Fruit fly (Drosophila melanogaster) whole organism, adult: ENCODE measurements around the gene CG12253.

Experiments
- CG11617 ChIP-seq: fragments of 200-800 bp; sonication (Bioruptor generic); optimal IDR thresholded peaks from 2 replicates; lab custom pipeline; 2017; ENCODE audit warnings: mild to moderate bottlenecking, missing biosample characterization, missing genetic modification reagents, missing genetic modification characterization
- CG12768 ChIP-seq: fragments of 200-800 bp; sonication (Bioruptor generic); optimal IDR thresholded peaks from 2 replicates; lab custom pipeline; 2017; ENCODE audit warnings: missing biosample characterization, missing genetic modification characterization, mild to moderate bottlenecking, moderate library complexity, missing genetic modification reagents
- CG14711 ChIP-seq: fragments of 200-800 bp; sonication (Bioruptor generic); optimal IDR thresholded peaks from 2 replicates; lab custom pipeline; 2018; ENCODE audit warnings: missing biosample characterization, mild to moderate bottlenecking, missing genetic modification characterization, moderate library complexity
- CG1620 ChIP-seq: fragments of 200-800 bp; sonication (Bioruptor generic); optimal IDR thresholded peaks from 2 replicates; lab custom pipeline; 2016; ENCODE audit warnings: missing biosample characterization, missing genetic modification characterization
- CG33017 ChIP-seq: fragments of 200-800 bp; sonication (Bioruptor generic); optimal IDR thresholded peaks from 2 replicates; lab custom pipeline; 2018; ENCODE audit warnings: missing biosample characterization, mild to moderate bottlenecking, missing genetic modification characterization, moderate library complexity
- CG5204 ChIP-seq: fragments of 200-800 bp; sonication (Bioruptor generic); optimal IDR thresholded peaks from 2 replicates; lab custom pipeline; 2016; ENCODE audit warnings: missing biosample characterization, missing genetic modification characterization
- CG7045 ChIP-seq: fragments of 200-800 bp; sonication (Bioruptor generic); optimal IDR thresholded peaks from 2 replicates; lab custom pipeline; 2017; ENCODE audit warnings: missing biosample characterization, mild to moderate bottlenecking, missing genetic modification characterization
- CG7101 ChIP-seq: fragments of 200-800 bp; sonication (Bioruptor generic); optimal IDR thresholded peaks from 2 replicates; lab custom pipeline; 2018; ENCODE audit warnings: missing biosample characterization, mild to moderate bottlenecking, missing genetic modification characterization, moderate library complexity
- Clk ChIP-seq: fragments of 200-800 bp; sonication (Bioruptor generic); optimal IDR thresholded peaks from 2 replicates; lab custom pipeline; 2017; ENCODE audit warnings: missing biosample characterization, missing genetic modification characterization
- Crg-1 ChIP-seq: fragments of 200-800 bp; sonication (Bioruptor generic); optimal IDR thresholded peaks from 2 replicates; lab custom pipeline; 2016; ENCODE audit warnings: missing biosample characterization, missing genetic modification characterization
- Hr96 ChIP-seq: fragments of 200-800 bp; sonication (Bioruptor generic); optimal IDR thresholded peaks from 2 replicates; lab custom pipeline; 2016; ENCODE audit warnings: missing biosample characterization, missing genetic modification characterization
- Mnt ChIP-seq: fragments of 200-800 bp; sonication (Bioruptor generic); optimal IDR thresholded peaks from 2 replicates; lab custom pipeline; 2016; ENCODE audit warnings: missing biosample characterization, mild to moderate bottlenecking, missing genetic modification characterization
- bab1 ChIP-seq: fragments of 200-800 bp; sonication (Bioruptor generic); optimal IDR thresholded peaks from 3 replicates; lab custom pipeline; 2019; ENCODE audit warnings: missing biosample characterization, mild to moderate bottlenecking, missing genetic modification characterization, moderate library complexity
- cic ChIP-seq: fragments of 200-800 bp; sonication (Bioruptor generic); optimal IDR thresholded peaks from 2 replicates; lab custom pipeline; 2017; ENCODE audit warnings: missing biosample characterization, mild to moderate bottlenecking, missing genetic modification characterization, moderate library complexity
- cnc ChIP-seq, 2 experiments: fragments of >200 bp; optimal IDR thresholded peaks; 2 replicates each; lab custom pipeline; 2017
- kay ChIP-seq: fragments of 200-800 bp; sonication (Bioruptor generic); peaks from one replicate; lab custom pipeline; 2016; ENCODE audit warnings: missing biosample characterization, missing genetic modification characterization, borderline replicate concordance
- ovo ChIP-seq: fragments of 200-800 bp; sonication (Bioruptor generic); optimal IDR thresholded peaks from 2 replicates; lab custom pipeline; 2016; ENCODE audit warnings: missing biosample characterization, missing genetic modification characterization
- pad ChIP-seq: fragments of 200-800 bp; sonication (Bioruptor generic); optimal IDR thresholded peaks from 3 replicates; lab custom pipeline; 2017; ENCODE audit warnings: missing biosample characterization, missing genetic modification characterization, mild to moderate bottlenecking, moderate library complexity, missing genetic modification reagents
- tj ChIP-seq: fragments of 200-800 bp; sonication (Bioruptor generic); optimal IDR thresholded peaks from 3 replicates; lab custom pipeline; 2017; ENCODE audit warnings: missing biosample characterization, mild to moderate bottlenecking, missing genetic modification characterization, moderate library complexity
- toe ChIP-seq: fragments of 200-800 bp; sonication (Bioruptor generic); optimal IDR thresholded peaks from 2 replicates; lab custom pipeline; 2016; ENCODE audit warnings: missing biosample characterization, missing genetic modification characterization

Gene CG12253

DNA sequence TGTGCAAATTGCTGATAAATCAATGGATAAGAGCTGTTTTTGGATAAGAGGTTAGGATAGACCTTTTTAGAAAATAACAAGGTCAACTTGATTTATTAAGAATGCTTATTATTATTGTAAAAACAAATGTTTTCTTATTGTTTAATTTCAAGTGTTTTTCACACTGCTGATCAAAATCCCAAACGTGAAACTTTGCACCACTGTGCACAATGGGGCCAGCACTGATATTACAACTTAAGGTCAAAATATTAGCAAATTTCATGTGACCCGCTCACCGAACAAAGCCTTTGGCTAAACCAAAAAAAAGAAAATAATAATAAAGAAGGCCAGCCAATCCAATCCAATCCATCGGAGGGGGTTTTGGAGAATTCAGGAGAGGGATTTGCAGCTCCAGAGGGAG lies 35.2 kb downstream of the CG12253 start:
- TF ChIP-seq CG12768 (no peak), Hr96 (GFP tag; lab: Kevin White, UChicago) (no peak), CG7101 (tag; lab: Kevin White, UChicago) (no peak), ovo (GFP tag; lab: Kevin White, UChicago) (no peak), CG14711 (no peak), CG1620 (GFP tag; lab: Kevin White, UChicago) (no peak), CG7045 (GFP tag; lab: Kevin White, UChicago) (no peak), bab1 (GFP tag; lab: Kevin White, UChicago) (no peak), toe (GFP tag; lab: Kevin White, UChicago) (no peak), pad (no peak), Mnt (GFP tag; lab: Kevin White, UChicago) (no peak), tj (GFP tag; lab: Kevin White, UChicago) (no peak), CG11617 (GFP tag; lab: Kevin White, UChicago) (no peak), kay (GFP tag; lab: Kevin White, UChicago) (no peak), CG33017 (tag; lab: Kevin White, UChicago) (no peak), Clk (GFP tag; lab: Kevin White, UChicago) (no peak)

DNA sequence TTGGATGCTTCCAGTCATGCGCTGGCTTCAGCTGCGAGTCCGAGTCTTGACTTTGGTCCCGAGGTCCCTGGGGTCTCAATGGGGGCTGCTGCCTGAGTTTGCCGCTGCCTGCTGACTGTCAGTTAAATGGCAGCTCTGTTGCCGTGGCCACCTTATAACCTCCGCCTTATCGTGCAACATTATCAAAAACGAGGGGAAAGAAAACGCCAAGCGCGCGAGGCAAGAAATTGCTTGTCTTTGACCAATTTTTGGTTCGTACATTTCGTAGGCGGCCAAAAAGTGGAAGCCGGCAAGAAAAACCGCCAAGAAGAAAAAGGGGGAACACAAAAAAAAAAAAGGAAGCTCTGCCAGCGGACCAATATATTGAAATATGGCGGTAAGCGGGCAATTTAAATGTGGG lies 36.3 kb downstream of the CG12253 start:
- TF ChIP-seq Crg-1 (GFP tag; lab: Kevin White, UChicago) (no peak), CG11617 (GFP tag; lab: Kevin White, UChicago) (no peak), cnc (optimal IDR thresholded peaks at IDR 0.05; lab: Kevin White, UChicago) (no peak), kay (GFP tag; lab: Kevin White, UChicago) (no peak), CG12768 (no peak), Clk (GFP tag; lab: Kevin White, UChicago) (no peak), Mnt (GFP tag; lab: Kevin White, UChicago) (no peak), ovo (GFP tag; lab: Kevin White, UChicago) (no peak), CG14711 (no peak), pad (no peak), bab1 (GFP tag; lab: Kevin White, UChicago) (no peak), CG1620 (GFP tag; lab: Kevin White, UChicago) (no peak), CG33017 (tag; lab: Kevin White, UChicago) (no peak), CG5204 (GFP tag; lab: Kevin White, UChicago) (no peak), Hr96 (GFP tag; lab: Kevin White, UChicago) (no peak), toe (GFP tag; lab: Kevin White, UChicago) (no peak), cic (no peak)

DNA sequence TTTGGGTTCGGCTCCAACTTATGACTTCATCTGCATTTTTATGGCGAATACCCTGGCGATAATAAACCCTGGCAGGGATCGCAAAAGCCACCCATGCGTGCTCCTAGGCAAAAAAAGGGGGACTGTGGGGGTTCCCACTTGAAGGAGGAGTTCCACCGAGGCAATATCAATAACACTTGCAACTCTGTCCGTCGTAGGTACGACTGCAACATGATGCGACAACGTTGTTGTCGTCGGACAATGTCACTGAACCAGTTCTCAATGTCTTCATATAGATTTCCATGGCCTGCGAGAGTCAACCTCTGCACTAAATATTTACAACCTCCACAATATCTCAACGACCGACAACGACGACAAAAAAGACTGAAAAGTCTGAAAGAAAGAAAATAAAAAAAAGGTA lies 39.6 kb downstream of the CG12253 start:
- no peak for TF ChIP-seq Crg-1 (GFP tag; lab: Kevin White, UChicago)
- no peak for TF ChIP-seq cnc (optimal IDR thresholded peaks at IDR 0.05; lab: Kevin White, UChicago)

- TF ChIP-seq CG12768, result no peak
Measured at dm6 chr2L:11027825-11028496, 40.4 kb downstream of the CG12253 start.

DNA sequence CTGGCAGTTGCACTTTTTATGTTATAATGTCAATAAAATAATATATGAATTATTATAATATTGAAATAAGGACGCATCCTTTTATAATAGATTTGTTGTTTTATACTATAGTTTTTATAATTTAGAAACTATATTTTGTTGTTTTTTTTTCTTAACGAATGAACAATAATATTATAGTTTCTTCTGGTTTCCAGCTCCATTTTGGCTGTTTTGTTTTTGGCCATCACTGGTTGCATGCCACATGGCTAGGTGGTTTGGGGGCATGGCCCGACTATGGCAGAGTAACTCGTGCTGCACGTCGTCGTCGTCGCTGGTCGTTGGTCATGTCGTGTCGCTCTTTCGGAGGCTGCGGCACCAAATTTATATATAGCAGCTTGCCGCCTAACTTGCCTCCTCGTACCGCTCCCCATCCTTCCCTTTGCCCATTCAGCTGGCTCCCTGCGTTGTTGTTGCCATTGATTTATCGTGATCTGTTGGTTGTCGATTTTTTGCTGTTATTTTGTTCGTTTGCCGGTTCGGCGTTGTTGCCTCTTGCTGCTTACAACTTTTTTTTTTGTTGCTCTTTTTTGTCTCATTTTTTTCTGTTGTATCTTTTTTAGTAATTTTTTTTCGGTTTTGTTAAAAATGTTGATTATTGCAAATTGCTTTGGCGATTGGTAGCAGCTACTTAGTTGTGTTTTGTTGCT lies 44.8 kb downstream of the CG12253 start:
- no peak for TF ChIP-seq kay (GFP tag; lab: Kevin White, UChicago)
- TF ChIP-seq Crg-1 (GFP tag; lab: Kevin White, UChicago), result no peak
- TF ChIP-seq cic, result no peak
- no peak for TF ChIP-seq CG12768
- no peak for TF ChIP-seq CG1620 (GFP tag; lab: Kevin White, UChicago)
- no peak for TF ChIP-seq bab1 (GFP tag; lab: Kevin White, UChicago)
- TF ChIP-seq Mnt (GFP tag; lab: Kevin White, UChicago), result no peak
- no peak for TF ChIP-seq Hr96 (GFP tag; lab: Kevin White, UChicago)
- TF ChIP-seq CG11617 (GFP tag; lab: Kevin White, UChicago), result no peak
- TF ChIP-seq CG7101 (tag; lab: Kevin White, UChicago), result no peak
- TF ChIP-seq cnc (optimal IDR thresholded peaks at IDR 0.05; lab: Kevin White, UChicago), result no peak

dm6 chr2L:11034495-11034894 lies 46.9 kb downstream of the CG12253 start, which contains the start of gene CG18666:
TSS of gene CG18666 (plus strand) at chr2L:11034795.
- no peak for TF ChIP-seq Crg-1 (GFP tag; lab: Kevin White, UChicago)
- TF ChIP-seq bab1 (GFP tag; lab: Kevin White, UChicago), result no peak
- no peak for TF ChIP-seq CG5204 (GFP tag; lab: Kevin White, UChicago)
- TF ChIP-seq CG7045 (GFP tag; lab: Kevin White, UChicago), result no peak
- TF ChIP-seq pad, result no peak
- TF ChIP-seq kay (GFP tag; lab: Kevin White, UChicago), result no peak
- no peak for TF ChIP-seq CG14711
- TF ChIP-seq ovo (GFP tag; lab: Kevin White, UChicago), result no peak
- TF ChIP-seq cic, result no peak
- no peak for TF ChIP-seq toe (GFP tag; lab: Kevin White, UChicago)
- TF ChIP-seq Hr96 (GFP tag; lab: Kevin White, UChicago), result no peak
- no peak for TF ChIP-seq CG7101 (tag; lab: Kevin White, UChicago)
- TF ChIP-seq Clk (GFP tag; lab: Kevin White, UChicago), result no peak
- no peak for TF ChIP-seq CG33017 (tag; lab: Kevin White, UChicago)
- TF ChIP-seq Mnt (GFP tag; lab: Kevin White, UChicago), result no peak
